Fruit fly (Drosophila melanogaster) whole organism, embryonic: ENCODE measurements around the gene beat-IIa.

Source experiments
- Asciz ChIP-seq: fragments of 200-800 bp; sonication (Bioruptor generic); optimal IDR thresholded peaks from 2 replicates; lab custom pipeline; 2017; ENCODE audit warnings: missing biosample characterization, mild to moderate bottlenecking, missing genetic modification characterization, missing genetic modification reagents
- CG11085 ChIP-seq: fragments of 200-800 bp; sonication (Bioruptor generic); IDR thresholded peaks from 2 replicates; pipeline ENCODE4 v1.3.6; 2022; ENCODE audit warnings: missing biosample characterization, missing genetic modification characterization
- CG11504 ChIP-seq: fragments of 200-800 bp; sonication (Bioruptor generic); optimal IDR thresholded peaks from 3 replicates; lab custom pipeline; 2019; ENCODE audit warnings: missing biosample characterization, mild to moderate bottlenecking, missing genetic modification characterization, moderate library complexity
- CG1603 ChIP-seq: fragments of 200-800 bp; sonication (Bioruptor generic); optimal IDR thresholded peaks from 2 replicates; lab custom pipeline; 2019; ENCODE audit warnings: missing biosample characterization, mild to moderate bottlenecking, missing genetic modification characterization, moderate library complexity
- CG17328 ChIP-seq: fragments of 200-800 bp; sonication (Bioruptor generic); IDR thresholded peaks from 2 replicates; pipeline ENCODE4 v1.3.6; 2022; ENCODE audit warnings: missing biosample characterization, missing genetic modification characterization
- CG17829 ChIP-seq: fragments of 200-800 bp; optimal IDR thresholded peaks from 2 replicates; lab custom pipeline; 2019; ENCODE audit warnings: missing biosample characterization, mild to moderate bottlenecking, missing genetic modification characterization, moderate library complexity
- CG3065 ChIP-seq: fragments of 200-800 bp; sonication (Bioruptor generic); optimal IDR thresholded peaks from 2 replicates; lab custom pipeline; 2016; ENCODE audit warnings: missing biosample characterization, missing genetic modification characterization
- CG4424 ChIP-seq: fragments of 200-800 bp; sonication (Bioruptor generic); optimal IDR thresholded peaks from 3 replicates; lab custom pipeline; 2016; ENCODE audit warnings: missing biosample characterization, missing genetic modification characterization
- CG8765 ChIP-seq: fragments of 200-800 bp; sonication (Bioruptor generic); IDR thresholded peaks from 2 replicates; pipeline ENCODE4 v1.3.6; 2022; ENCODE audit warnings: missing biosample characterization, missing genetic modification characterization
- Dfd ChIP-seq, 2 experiments: fragments of >200 bp; optimal IDR thresholded peaks; 2 replicates each; lab custom pipeline; 2017; ENCODE audit warnings: missing biosample characterization in 2 of 2, missing genetic modification characterization in 2 of 2
- Doc3 ChIP-seq: fragments of 200-800 bp; sonication (Bioruptor generic); IDR thresholded peaks from 3 replicates; pipeline ENCODE4 v1.3.6; 2022; ENCODE audit warnings: missing biosample characterization, missing genetic modification characterization; ENCODE audit not compliant: partially characterized antibody
- Dref ChIP-seq: fragments of 200-800 bp; sonication (Bioruptor generic); IDR thresholded peaks from 2 replicates; pipeline ENCODE4 v1.3.6; 2022; ENCODE audit warnings: missing biosample characterization, missing genetic modification characterization
- Elba2 ChIP-seq: fragments of 200-800 bp; sonication (Bioruptor generic); optimal IDR thresholded peaks from 3 replicates; lab custom pipeline; 2016; ENCODE audit warnings: missing biosample characterization, missing genetic modification characterization
- Ets65A ChIP-seq: fragments of 200-800 bp; sonication (Bioruptor generic); peaks from one replicate; lab custom pipeline; 2016; ENCODE audit warnings: missing biosample characterization, missing genetic modification characterization
- Hey ChIP-seq: fragments of 200-800 bp; sonication (Bioruptor generic); optimal IDR thresholded peaks from 3 replicates; lab custom pipeline; 2018; ENCODE audit warnings: missing biosample characterization, mild to moderate bottlenecking, missing genetic modification characterization
- Hsf ChIP-seq: fragments of 200-800 bp; sonication (Bioruptor generic); optimal IDR thresholded peaks from 3 replicates; lab custom pipeline; 2016; ENCODE audit warnings: missing biosample characterization, missing genetic modification characterization
- NFAT ChIP-seq: fragments of 200-800 bp; sonication (Bioruptor generic); IDR thresholded peaks from 2 replicates; pipeline ENCODE4 v1.3.6; 2022; ENCODE audit warnings: missing biosample characterization, missing genetic modification characterization
- Oli ChIP-seq: fragments of 200-800 bp; sonication (Bioruptor generic); optimal IDR thresholded peaks from 2 replicates; lab custom pipeline; 2018; ENCODE audit warnings: missing biosample characterization, mild to moderate bottlenecking, missing genetic modification characterization, moderate library complexity
- Side ChIP-seq: fragments of 200-800 bp; sonication (Bioruptor generic); optimal IDR thresholded peaks from 2 replicates; lab custom pipeline; 2016; ENCODE audit warnings: missing biosample characterization, missing genetic modification characterization
- ab ChIP-seq: fragments of 200-800 bp; sonication (Bioruptor generic); optimal IDR thresholded peaks from 2 replicates; lab custom pipeline; 2016; ENCODE audit warnings: missing biosample characterization, missing genetic modification characterization
- abd-A ChIP-seq: fragments of 200-800 bp; sonication (Bioruptor generic); optimal IDR thresholded peaks from 3 replicates; lab custom pipeline; 2019; ENCODE audit warnings: missing biosample characterization, mild to moderate bottlenecking, missing genetic modification characterization, moderate library complexity
- aop ChIP-seq: fragments of 200-800 bp; sonication (Bioruptor generic); IDR thresholded peaks from 2 replicates; pipeline ENCODE4 v1.3.6; 2022; ENCODE audit warnings: missing biosample characterization, missing genetic modification characterization
- dmrt11E ChIP-seq: fragments of 200-800 bp; sonication (Bioruptor generic); optimal IDR thresholded peaks from 3 replicates; lab custom pipeline; 2018; ENCODE audit warnings: missing biosample characterization, mild to moderate bottlenecking, missing genetic modification characterization, moderate library complexity
- fd3F ChIP-seq: fragments of 200-800 bp; sonication (Bioruptor generic); optimal IDR thresholded peaks from 2 replicates; lab custom pipeline; 2018; ENCODE audit warnings: missing biosample characterization, mild to moderate bottlenecking, missing genetic modification characterization, moderate library complexity
- fru ChIP-seq: fragments of >200 bp; optimal IDR thresholded peaks from 2 replicates; lab custom pipeline; 2017
- hb ChIP-seq: fragments of 200-800 bp; sonication (Bioruptor generic); IDR thresholded peaks from 3 replicates; pipeline ENCODE4 v1.3.6; 2022; ENCODE audit warnings: missing biosample characterization, missing genetic modification characterization; ENCODE audit not compliant: partially characterized antibody
- lov ChIP-seq, 2 experiments: fragments of 200-800 bp in 1 of 2; fragments of >200 bp in 1 of 2; sonication (Bioruptor generic) in 1 of 2; IDR thresholded peaks in 1 of 2; optimal IDR thresholded peaks in 1 of 2; 2 replicates in 1 of 2; 3 replicates in 1 of 2; pipeline versions ENCODE4 v1.3.6 to Lab custom; 2017 to 2022; ENCODE audit warnings: missing biosample characterization in 1 of 2, missing genetic modification characterization in 1 of 2
- luna ChIP-seq: fragments of 200-800 bp; sonication (Bioruptor generic); optimal IDR thresholded peaks from 2 replicates; lab custom pipeline; 2016; ENCODE audit warnings: missing biosample characterization, missing genetic modification characterization
- nau ChIP-seq: fragments of 200-800 bp; sonication (Bioruptor generic); optimal IDR thresholded peaks from 3 replicates; lab custom pipeline; 2017; ENCODE audit warnings: missing biosample characterization, mild to moderate bottlenecking, missing genetic modification characterization, missing genetic modification reagents
- nom ChIP-seq: fragments of 200-800 bp; sonication (Bioruptor generic); optimal IDR thresholded peaks from 2 replicates; lab custom pipeline; 2017; ENCODE audit warnings: missing biosample characterization, missing genetic modification characterization, mild to moderate bottlenecking, moderate library complexity, missing genetic modification reagents
- pfk ChIP-seq: fragments of 200-800 bp; sonication (Bioruptor generic); optimal IDR thresholded peaks from 2 replicates; lab custom pipeline; 2018; ENCODE audit warnings: missing biosample characterization, mild to moderate bottlenecking, missing genetic modification characterization, moderate library complexity
- row ChIP-seq: fragments of 200-800 bp; sonication (Bioruptor generic); IDR thresholded peaks from 3 replicates; pipeline ENCODE4 v1.3.6; 2022; ENCODE audit warnings: missing biosample characterization, missing genetic modification characterization
- run ChIP-seq: fragments of 200-800 bp; sonication (Bioruptor generic); optimal IDR thresholded peaks from 3 replicates; lab custom pipeline; 2018; ENCODE audit warnings: missing biosample characterization, mild to moderate bottlenecking, missing genetic modification characterization
- sc ChIP-seq, 3 experiments: fragments of >200 bp in 2 of 3; fragments of 200-800 bp in 1 of 3; sonication (Bioruptor generic) in 1 of 3; optimal IDR thresholded peaks; 2 replicates in 2 of 3; 3 replicates in 1 of 3; lab custom pipeline; 2017; ENCODE audit warnings: mild to moderate bottlenecking in 1 of 3, missing biosample characterization in 1 of 3, missing genetic modification characterization in 1 of 3, missing genetic modification reagents in 1 of 3
- sim ChIP-seq: fragments of 200-800 bp; sonication (Bioruptor generic); IDR thresholded peaks from 2 replicates; pipeline ENCODE4 v1.3.6; 2022; ENCODE audit warnings: missing biosample characterization, missing genetic modification characterization
- sqz ChIP-seq: fragments of 200-800 bp; sonication (Bioruptor generic); optimal IDR thresholded peaks from 3 replicates; lab custom pipeline; 2018; ENCODE audit warnings: missing biosample characterization, mild to moderate bottlenecking, missing genetic modification characterization
- sr ChIP-seq: fragments of 200-800 bp; sonication (Bioruptor generic); IDR thresholded peaks from 3 replicates; pipeline ENCODE4 v1.3.6; 2022; ENCODE audit warnings: missing biosample characterization, missing genetic modification characterization
- tin ChIP-seq: fragments of 200-800 bp; sonication (Bioruptor generic); optimal IDR thresholded peaks from 3 replicates; lab custom pipeline; 2016; ENCODE audit warnings: missing biosample characterization, missing genetic modification characterization
- tio ChIP-seq: fragments of 200-800 bp; sonication (Bioruptor generic); optimal IDR thresholded peaks from 2 replicates; lab custom pipeline; 2017; ENCODE audit warnings: missing biosample characterization, missing genetic modification characterization, inconsistent platforms
- twi ChIP-seq: fragments of 200-800 bp; optimal IDR thresholded peaks from 2 replicates; lab custom pipeline; 2019; ENCODE audit warnings: missing biosample characterization, mild to moderate bottlenecking, missing genetic modification characterization, moderate library complexity
- zen2 ChIP-seq: fragments of 200-800 bp; sonication (Bioruptor generic); IDR thresholded peaks from 3 replicates; pipeline ENCODE4 v1.3.6; 2022; ENCODE audit warnings: missing biosample characterization, missing genetic modification characterization; ENCODE audit not compliant: partially characterized antibody

beat-IIa gene

DNA sequence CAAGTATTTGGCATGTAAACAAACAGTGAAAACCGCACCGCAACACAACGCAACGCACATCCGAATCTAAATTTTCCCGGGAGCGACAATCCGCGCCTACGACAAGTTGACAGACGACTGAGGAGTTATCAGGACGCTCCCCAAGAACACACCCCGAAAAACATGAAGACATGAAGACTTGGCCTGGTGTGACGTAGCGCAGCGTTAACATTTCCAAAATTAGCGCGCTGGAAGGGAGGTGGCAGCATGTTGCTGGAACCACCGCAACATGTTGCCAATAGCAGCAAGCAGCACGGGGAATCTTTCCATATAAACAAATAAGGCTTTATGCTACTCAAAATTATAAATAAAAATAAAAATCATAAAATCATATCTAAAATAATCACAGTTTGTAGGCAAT lies 19.7 kb downstream of the beat-IIa start:
- 0 out of 2 replicates have a peak, but pooled peaks have one; percentile 15 for TF ChIP-seq CG8765 (GFP tag; lab: Robert Waterston, UW)
- TF ChIP-seq Side (GFP tag; lab: Kevin White, UChicago), result no peak
- TF ChIP-seq Dfd (GFP tag; optimal IDR thresholded peaks at IDR 0.05; lab: Kevin White, UChicago), result no peak
- no peak for TF ChIP-seq Dref (GFP tag; lab: Robert Waterston, UW)
- peak; percentile 98 for TF ChIP-seq CG11504
- TF ChIP-seq run, result no peak
- no peak for TF ChIP-seq lov (optimal IDR thresholded peaks at IDR 0.05; lab: Kevin White, UChicago)
- TF ChIP-seq lov (GFP tag; IDR thresholded peaks at IDR 0.05; lab: Robert Waterston, UW), result no peak
- TF ChIP-seq Hey (tag; lab: Kevin White, UChicago), result no peak
- TF ChIP-seq luna (GFP tag; lab: Kevin White, UChicago), result no peak
- TF ChIP-seq CG17829 (tag; lab: Kevin White, UChicago), result no peak

dm6 chr3R:17289059-17289458 lies 76.9 kb downstream of the beat-IIa start:
- TF ChIP-seq Ets65A (GFP tag; lab: Kevin White, UChicago) (peak; percentile 70), CG11085 (GFP tag; lab: Robert Waterston, UW) (no peak), tio (GFP tag; lab: Kevin White, UChicago) (no peak), row (GFP tag; lab: Robert Waterston, UW) (no peak), ab (GFP tag; lab: Kevin White, UChicago) (no peak), Asciz (GFP tag; lab: Kevin White, UChicago) (no peak), Oli (no peak), abd-A (tag; lab: Kevin White, UChicago) (peak; percentile 58), CG3065 (GFP tag; lab: Kevin White, UChicago) (no peak), fd3F (no peak)

DNA sequence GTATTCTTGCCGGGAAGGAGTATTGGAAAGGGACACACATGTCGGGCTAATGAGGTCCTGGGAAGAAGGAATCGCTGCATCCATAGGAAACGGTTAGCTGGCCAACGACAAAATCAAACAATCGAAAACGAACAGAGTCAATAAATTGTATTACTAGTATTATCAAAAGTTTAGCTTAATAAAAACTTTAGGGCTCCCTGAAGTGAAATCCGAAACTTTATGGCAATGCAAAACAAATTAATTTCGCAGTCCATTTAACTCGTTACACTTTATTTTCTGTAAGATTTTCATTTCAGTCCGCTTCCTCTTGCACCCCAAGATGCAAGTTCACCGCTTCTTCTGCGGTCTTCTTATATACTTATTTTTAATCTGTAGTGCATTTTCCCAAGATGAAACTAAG lies 81.6 kb downstream of the beat-IIa start, which contains the start of gene CG31419:
TSS of gene CG31419 (plus strand) at position 301 of the 400 bp plus-strand sequence.
- TF ChIP-seq zen2 (GFP tag; lab: Robert Waterston, UW), result no peak
- no peak for TF ChIP-seq CG4424 (GFP tag; lab: Kevin White, UChicago)
- TF ChIP-seq sc (optimal IDR thresholded peaks at IDR 0.05; lab: Kevin White, UChicago), result no peak
- no peak for TF ChIP-seq sc (GFP tag; optimal IDR thresholded peaks at IDR 0.05; lab: Kevin White, UChicago)
- no peak for TF ChIP-seq dmrt11E (tag; lab: Kevin White, UChicago)
- TF ChIP-seq CG17328 (GFP tag; lab: Robert Waterston, UW), result no peak
- TF ChIP-seq fru (lab: Kevin White, UChicago), result no peak

dm6 chr3R:17283495-17283894 lies 82.4 kb downstream of the beat-IIa start, which contains the start of gene CG31418:
CG31418 (plus strand) TSS chr3R:17283795.
- no peak for TF ChIP-seq nom (GFP tag; lab: Kevin White, UChicago)
- no peak for TF ChIP-seq CG1603 (tag; lab: Kevin White, UChicago)
- no peak for TF ChIP-seq Hsf
- TF ChIP-seq NFAT, result no peak
- no peak for TF ChIP-seq Elba2
- TF ChIP-seq hb (GFP tag; lab: Robert Waterston, UW), result no peak
- TF ChIP-seq sim (GFP tag; lab: Robert Waterston, UW), result no peak
- TF ChIP-seq sr (GFP tag; lab: Robert Waterston, UW), result no peak
- TF ChIP-seq twi (tag; lab: Kevin White, UChicago), result no peak
- TF ChIP-seq Doc3, result no peak
- TF ChIP-seq tin (GFP tag; lab: Kevin White, UChicago), result no peak
- TF ChIP-seq sqz, result no peak
- TF ChIP-seq nau, result no peak
- TF ChIP-seq pfk (GFP tag; lab: Kevin White, UChicago), result no peak
- no peak for TF ChIP-seq aop (GFP tag; lab: Robert Waterston, UW)
